Worm (Caenorhabditis elegans) whole organism, young adult: ENCODE results near the gene dtmk-1.

ENCODE experiments used
- B0261.1 ChIP-seq: sonication (generic microtip); optimal IDR thresholded peaks from 2 replicates; lab custom pipeline; 2016; ENCODE audit warnings: mild to moderate bottlenecking, missing genetic modification characterization, moderate library complexity, missing compliant biosample characterization
- D2030.7 ChIP-seq: fragments of 200-800 bp; sonication (Bioruptor generic); IDR thresholded peaks from 2 replicates; pipeline ENCODE4 v1.3.6; 2022; ENCODE audit warnings: missing genetic modification reagents, missing genetic modification characterization, missing compliant biosample characterization
- F22D6.2 ChIP-seq: sonication (generic microtip); optimal IDR thresholded peaks from 2 replicates; lab custom pipeline; 2016; ENCODE audit warnings: mild to moderate bottlenecking, missing genetic modification characterization, missing compliant biosample characterization
- F39B2.1 ChIP-seq: fragments of 200-800 bp; sonication (Bioruptor generic); IDR thresholded peaks from 2 replicates; pipeline ENCODE4 v1.3.6; 2022; ENCODE audit warnings: missing genetic modification reagents, missing genetic modification characterization, missing compliant biosample characterization
- F49E8.2 ChIP-seq: sonication (generic microtip); optimal IDR thresholded peaks from 3 replicates; lab custom pipeline; 2017; ENCODE audit warnings: missing genetic modification characterization, mild to moderate bottlenecking, missing compliant biosample characterization, antibody characterized with exemption, moderate library complexity; ENCODE audit not compliant: insufficient read depth
- K12H6.12 ChIP-seq: fragments of 200-800 bp; sonication (Bioruptor generic); optimal IDR thresholded peaks from 2 replicates; lab custom pipeline; 2018; ENCODE audit warnings: mild to moderate bottlenecking, missing genetic modification characterization, missing compliant biosample characterization
- T07F8.4 ChIP-seq: sonication (generic microtip); optimal IDR thresholded peaks from 2 replicates; lab custom pipeline; 2016; ENCODE audit warnings: mild to moderate bottlenecking, missing genetic modification characterization, moderate library complexity, missing compliant biosample characterization
- Y53F4B.3 ChIP-seq: fragments of 200-800 bp; sonication (Bioruptor generic); IDR thresholded peaks from 2 replicates; pipeline ENCODE4 v1.3.6; 2022; ENCODE audit warnings: missing genetic modification reagents, missing genetic modification characterization, missing compliant biosample characterization
- Y95B8A.8 ChIP-seq: fragments of 200-800 bp; sonication (Bioruptor generic); IDR thresholded peaks from 2 replicates; pipeline ENCODE4 v1.3.6; 2022; ENCODE audit warnings: missing genetic modification reagents, missing genetic modification characterization, missing compliant biosample characterization
- aptf-2 ChIP-seq: fragments of 200-800 bp; sonication (Bioruptor generic); conservative IDR thresholded peaks from 2 replicates; pipeline ENCODE4 v1.3.6; 2022; ENCODE audit warnings: missing genetic modification reagents, missing genetic modification characterization, missing compliant biosample characterization
- atf-7 ChIP-seq: sonication (generic microtip); optimal IDR thresholded peaks from 2 replicates; lab custom pipeline; 2017; ENCODE audit warnings: mild to moderate bottlenecking, missing genetic modification characterization, missing compliant biosample characterization
- athp-1 ChIP-seq: sonication (generic microtip); optimal IDR thresholded peaks from 2 replicates; lab custom pipeline; 2017; ENCODE audit warnings: mild to moderate bottlenecking, missing genetic modification characterization, missing compliant biosample characterization
- attf-3 ChIP-seq: fragments of 200-800 bp; sonication (Bioruptor generic); conservative IDR thresholded peaks from 2 replicates; pipeline ENCODE4 v1.3.6; 2022; ENCODE audit warnings: missing genetic modification reagents, missing genetic modification characterization, missing compliant biosample characterization
- attf-5 ChIP-seq: fragments of 200-800 bp; sonication (Bioruptor generic); optimal IDR thresholded peaks from 2 replicates; lab custom pipeline; 2018; ENCODE audit warnings: mild to moderate bottlenecking, missing genetic modification characterization, missing compliant biosample characterization
- attf-6 ChIP-seq: fragments of 200-800 bp; sonication (Bioruptor generic); IDR thresholded peaks from 2 replicates; pipeline ENCODE4 v1.3.6; 2022; ENCODE audit warnings: missing genetic modification reagents, missing genetic modification characterization, missing compliant biosample characterization
- bed-1 ChIP-seq: fragments of 200-800 bp; sonication (Bioruptor generic); IDR thresholded peaks from 2 replicates; pipeline ENCODE4 v1.3.6; 2022; ENCODE audit warnings: missing genetic modification reagents, missing genetic modification characterization, missing compliant biosample characterization
- bed-2 ChIP-seq: fragments of 200-800 bp; sonication (Bioruptor generic); IDR thresholded peaks from 2 replicates; pipeline ENCODE4 v1.3.6; 2022; ENCODE audit warnings: missing genetic modification reagents, missing genetic modification characterization, missing compliant biosample characterization
- cebp-2 ChIP-seq: fragments of 200-800 bp; sonication (Bioruptor generic); IDR thresholded peaks from 2 replicates; pipeline ENCODE4 v1.3.6; 2022; ENCODE audit warnings: missing genetic modification characterization, missing compliant biosample characterization
- ceh-40 ChIP-seq: fragments of 200-800 bp; sonication (Bioruptor generic); IDR thresholded peaks from 2 replicates; pipeline ENCODE4 v1.3.6; 2022; ENCODE audit warnings: missing genetic modification characterization, missing compliant biosample characterization
- ceh-58 ChIP-seq: fragments of 200-800 bp; sonication (Bioruptor generic); IDR thresholded peaks from 2 replicates; pipeline ENCODE4 v1.3.6; 2022; ENCODE audit warnings: missing genetic modification characterization, missing compliant biosample characterization
- ceh-79 ChIP-seq: sonication (generic microtip); optimal IDR thresholded peaks from 2 replicates; lab custom pipeline; 2017; ENCODE audit warnings: mild to moderate bottlenecking, missing genetic modification characterization, missing compliant biosample characterization
- chd-7 ChIP-seq: sonication (generic microtip); optimal IDR thresholded peaks from 2 replicates; lab custom pipeline; 2016; ENCODE audit warnings: mild to moderate bottlenecking, missing genetic modification characterization, moderate library complexity, missing compliant biosample characterization
- dox-1 ChIP-seq: fragments of 200-800 bp; sonication (Bioruptor generic); IDR thresholded peaks from 2 replicates; pipeline ENCODE4 v1.3.6; 2022; ENCODE audit warnings: missing genetic modification reagents, missing genetic modification characterization, missing compliant biosample characterization
- ekl-4 ChIP-seq: fragments of 200-800 bp; sonication (Bioruptor generic); IDR thresholded peaks from 2 replicates; pipeline ENCODE4 v1.3.6; 2022; ENCODE audit warnings: missing genetic modification reagents, missing genetic modification characterization, missing compliant biosample characterization
- ets-4 ChIP-seq: fragments of 200-800 bp; sonication (Bioruptor generic); optimal IDR thresholded peaks from 2 replicates; lab custom pipeline; 2018; ENCODE audit warnings: mild to moderate bottlenecking, missing genetic modification characterization, missing compliant biosample characterization
- him-1 ChIP-seq: sonication (generic microtip); optimal IDR thresholded peaks from 2 replicates; lab custom pipeline; 2016; ENCODE audit warnings: missing genotype, missing genetic modification reagents, missing genetic modification characterization, missing compliant biosample characterization
- hlh-26 ChIP-seq: fragments of 200-800 bp; sonication (Bioruptor generic); conservative IDR thresholded peaks from 2 replicates; pipeline ENCODE4 v1.3.6; 2022; ENCODE audit warnings: missing genetic modification reagents, missing genetic modification characterization, missing compliant biosample characterization
- hmg-20 ChIP-seq: fragments of 200-800 bp; sonication (Bioruptor generic); IDR thresholded peaks from 2 replicates; pipeline ENCODE4 v1.3.6; 2022; ENCODE audit warnings: missing genetic modification reagents, missing genetic modification characterization, missing compliant biosample characterization
- hrde-1 ChIP-seq: sonication (generic microtip); optimal IDR thresholded peaks from 2 replicates; lab custom pipeline; 2016; ENCODE audit warnings: missing genetic modification characterization, mild to moderate bottlenecking, missing compliant biosample characterization, moderate library complexity, missing genotype, missing genetic modification reagents, borderline replicate concordance
- lag-1 ChIP-seq: fragments of 200-800 bp; sonication (Bioruptor generic); IDR thresholded peaks from 2 replicates; pipeline ENCODE4 v1.3.6; 2022; ENCODE audit warnings: missing genetic modification reagents, missing genetic modification characterization, missing compliant biosample characterization
- let-526 ChIP-seq: fragments of 200-800 bp; sonication (Bioruptor generic); IDR thresholded peaks from 2 replicates; pipeline ENCODE4 v1.3.6; 2022; ENCODE audit warnings: missing genetic modification reagents, missing genetic modification characterization, missing compliant biosample characterization
- lir-1 ChIP-seq: fragments of 200-800 bp; sonication (Bioruptor generic); conservative IDR thresholded peaks from 2 replicates; pipeline ENCODE4 v1.3.6; 2022; ENCODE audit warnings: missing genetic modification reagents, missing genetic modification characterization, missing compliant biosample characterization
- lsy-27 ChIP-seq: sonication (generic microtip); optimal IDR thresholded peaks from 2 replicates; lab custom pipeline; 2017; ENCODE audit warnings: missing genetic modification characterization, mild to moderate bottlenecking, missing compliant biosample characterization, antibody characterized with exemption, missing genotype, borderline replicate concordance; ENCODE audit not compliant: insufficient read depth
- madf-8 ChIP-seq: fragments of 200-800 bp; sonication (Bioruptor generic); conservative IDR thresholded peaks from 2 replicates; pipeline ENCODE4 v1.3.6; 2022; ENCODE audit warnings: missing genetic modification reagents, missing genetic modification characterization, missing compliant biosample characterization
- mel-28 ChIP-seq: sonication (generic microtip); optimal IDR thresholded peaks from 2 replicates; lab custom pipeline; 2016; ENCODE audit warnings: borderline replicate concordance, mild to moderate bottlenecking, missing genetic modification characterization, missing compliant biosample characterization
- mes-4 ChIP-seq: sonication (generic microtip); optimal IDR thresholded peaks from 2 replicates; lab custom pipeline; 2016; ENCODE audit warnings: missing genotype, missing genetic modification characterization, missing compliant biosample characterization
- nfya-1 ChIP-seq: sonication (generic microtip); optimal IDR thresholded peaks from 2 replicates; lab custom pipeline; 2017; ENCODE audit warnings: antibody characterized with exemption, missing compliant biosample characterization, missing genetic modification characterization, borderline replicate concordance; ENCODE audit not compliant: insufficient read depth
- nfyb-1 ChIP-seq: fragments of 200-800 bp; sonication (Bioruptor generic); IDR thresholded peaks from 2 replicates; pipeline ENCODE4 v1.3.6; 2022; ENCODE audit warnings: missing genetic modification reagents, missing genetic modification characterization, missing compliant biosample characterization
- nhr-120 ChIP-seq: fragments of 200-800 bp; sonication (Bioruptor generic); IDR thresholded peaks from 2 replicates; pipeline ENCODE4 v1.3.6; 2022; ENCODE audit warnings: missing genetic modification characterization, missing compliant biosample characterization
- nhr-179 ChIP-seq: sonication (generic microtip); optimal IDR thresholded peaks from 2 replicates; lab custom pipeline; 2016; ENCODE audit warnings: mild to moderate bottlenecking, missing genetic modification characterization, missing compliant biosample characterization
- pbrm-1 ChIP-seq: fragments of 200-800 bp; sonication (Bioruptor generic); IDR thresholded peaks from 2 replicates; pipeline ENCODE4 v1.3.6; 2022; ENCODE audit warnings: missing genetic modification reagents, missing genetic modification characterization, missing compliant biosample characterization
- pha-4 ChIP-seq: fragments of 150-350 bp; sonication (generic microtip); optimal IDR thresholded peaks from 2 replicates; lab custom pipeline; 2014; ENCODE audit warnings: missing biosample characterization, missing genetic modification reagents, missing genetic modification characterization
- repo-1 ChIP-seq: sonication (generic microtip); optimal IDR thresholded peaks from 2 replicates; lab custom pipeline; 2017; ENCODE audit warnings: mild to moderate bottlenecking, missing genetic modification characterization, missing compliant biosample characterization
- snpc-1.1 ChIP-seq: sonication (generic microtip); optimal IDR thresholded peaks from 2 replicates; lab custom pipeline; 2017; ENCODE audit warnings: missing genetic modification characterization, mild to moderate bottlenecking, missing compliant biosample characterization, antibody characterized with exemption, moderate library complexity, missing genotype, missing genetic modification reagents; ENCODE audit not compliant: insufficient read depth
- zfh-2 ChIP-seq: fragments of 200-800 bp; sonication (Bioruptor generic); conservative IDR thresholded peaks from 2 replicates; pipeline ENCODE4 v1.3.6; 2022; ENCODE audit warnings: missing genetic modification reagents, missing genetic modification characterization, missing compliant biosample characterization
- zim-3 ChIP-seq: sonication (generic microtip); optimal IDR thresholded peaks from 2 replicates; lab custom pipeline; 2017; ENCODE audit warnings: mild to moderate bottlenecking, missing genetic modification characterization, moderate library complexity, missing compliant biosample characterization
- ztf-25 ChIP-seq: fragments of 200-800 bp; sonication (Bioruptor generic); IDR thresholded peaks from 2 replicates; pipeline ENCODE4 v1.3.6; 2022; ENCODE audit warnings: missing genetic modification reagents, missing genetic modification characterization, missing compliant biosample characterization
- ztf-26 ChIP-seq: sonication (generic microtip); optimal IDR thresholded peaks from 2 replicates; lab custom pipeline; 2017; ENCODE audit warnings: missing genetic modification characterization, missing compliant biosample characterization
- ztf-6 ChIP-seq: fragments of 200-800 bp; sonication (Bioruptor generic); IDR thresholded peaks from 2 replicates; pipeline ENCODE4 v1.3.6; 2022; ENCODE audit warnings: missing genetic modification reagents, missing genetic modification characterization, missing compliant biosample characterization

dtmk-1 gene

DNA sequence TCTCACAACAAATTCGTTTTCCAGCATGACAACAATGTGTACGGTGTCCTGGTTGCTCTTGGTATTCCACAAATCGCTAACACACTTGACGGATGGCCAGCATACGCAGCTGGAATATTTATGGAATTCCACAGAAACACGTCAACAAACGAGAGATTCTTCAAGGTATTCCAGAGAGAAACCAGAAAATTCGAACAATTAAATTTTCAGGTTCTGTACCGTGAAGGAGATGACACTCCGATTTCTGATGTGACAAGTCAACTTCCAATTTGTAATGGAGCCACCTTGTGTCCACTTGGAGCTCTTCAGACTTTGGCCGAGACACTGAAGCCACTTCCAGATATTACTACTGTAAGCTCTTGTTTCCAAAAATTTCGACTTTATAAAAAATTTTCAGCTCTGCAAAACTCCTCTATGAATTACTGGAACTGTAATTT is 32.9 kb downstream of the dtmk-1 start:
- TF ChIP-seq ceh-79 (tag; lab: Kevin White, UChicago) = peak; percentile 48
- no peak for TF ChIP-seq bed-2 (GFP tag; lab: Robert Waterston, UW)
- TF ChIP-seq K12H6.12 (tag; lab: Kevin White, UChicago) = no peak
- no peak for TF ChIP-seq B0261.1 (tag; lab: Kevin White, UChicago)
- no peak for TF ChIP-seq Y95B8A.8 (GFP tag; lab: Robert Waterston, UW)
- no peak for TF ChIP-seq ztf-25 (GFP tag; lab: Robert Waterston, UW)
- TF ChIP-seq attf-5 = no peak
- no peak for TF ChIP-seq mes-4 (tag; lab: Kevin White, UChicago)
- no peak for TF ChIP-seq ceh-58 (GFP tag; lab: Robert Waterston, UW)
- no peak for TF ChIP-seq ets-4
- no peak for TF ChIP-seq D2030.7
- TF ChIP-seq mel-28 (tag; lab: Kevin White, UChicago) = no peak
- no peak for TF ChIP-seq hrde-1 (tag; lab: Kevin White, UChicago)
- 0 out of 2 replicates have a peak, but pooled peaks have one; percentile 14 for TF ChIP-seq pbrm-1 (GFP tag; lab: Robert Waterston, UW)
- TF ChIP-seq nhr-120 (GFP tag; lab: Robert Waterston, UW) = no peak
- TF ChIP-seq cebp-2 (GFP tag; lab: Robert Waterston, UW) = 0 out of 2 replicates have a peak, but pooled peaks have one; percentile 17
- TF ChIP-seq pha-4 (tag; lab: Kevin White, UChicago) = no peak
- 0 out of 2 replicates have a peak, but pooled peaks have one; percentile 22 for TF ChIP-seq ceh-40 (GFP tag; lab: Robert Waterston, UW)
- TF ChIP-seq zim-3 = peak; percentile 8
- TF ChIP-seq bed-1 = no peak
- no peak for TF ChIP-seq let-526 (GFP tag; lab: Robert Waterston, UW)
- TF ChIP-seq F39B2.1 = no peak
- TF ChIP-seq snpc-1.1 (tag; lab: Kevin White, UChicago) = no peak
- no peak for TF ChIP-seq lsy-27 (tag; lab: Kevin White, UChicago)
- TF ChIP-seq F22D6.2 (tag; lab: Kevin White, UChicago) = no peak
- peak; percentile 10 for TF ChIP-seq chd-7 (tag; lab: Kevin White, UChicago)
- no peak for TF ChIP-seq aptf-2 (GFP tag; lab: Robert Waterston, UW)
- TF ChIP-seq repo-1 (tag; lab: Kevin White, UChicago) = peak; percentile 90
- TF ChIP-seq ztf-26 (tag; lab: Kevin White, UChicago) = peak; percentile 14
- TF ChIP-seq ekl-4 (GFP tag; lab: Robert Waterston, UW) = no peak
- no peak for TF ChIP-seq zfh-2 (GFP tag; lab: Robert Waterston, UW)
- no peak for TF ChIP-seq lir-1 (GFP tag; lab: Robert Waterston, UW)
- no peak for TF ChIP-seq Y53F4B.3
- no peak for TF ChIP-seq nfya-1 (tag; lab: Kevin White, UChicago)
- no peak for TF ChIP-seq F49E8.2 (tag; lab: Kevin White, UChicago)
- peak; percentile 11 for TF ChIP-seq atf-7
- no peak for TF ChIP-seq dox-1 (GFP tag; lab: Robert Waterston, UW)
- TF ChIP-seq madf-8 (GFP tag; lab: Robert Waterston, UW) = no peak
- TF ChIP-seq nfyb-1 (GFP tag; lab: Robert Waterston, UW) = no peak; the same call in none of the 2 replicates
- no peak for TF ChIP-seq hmg-20 (GFP tag; lab: Robert Waterston, UW)
- TF ChIP-seq nhr-179 = no peak
- TF ChIP-seq T07F8.4 (tag; lab: Kevin White, UChicago) = no peak
- TF ChIP-seq athp-1 (tag; lab: Kevin White, UChicago) = no peak
- TF ChIP-seq ztf-6 (GFP tag; lab: Robert Waterston, UW) = no peak
- no peak for TF ChIP-seq hlh-26 (GFP tag; lab: Robert Waterston, UW)
- no peak for TF ChIP-seq attf-6 (GFP tag; lab: Robert Waterston, UW)
- TF ChIP-seq attf-3 (GFP tag; lab: Robert Waterston, UW) = no peak
- no peak for TF ChIP-seq lag-1
- no peak for TF ChIP-seq him-1 (tag; lab: Kevin White, UChicago)
